Fruit fly (Drosophila melanogaster) whole organism, wandering third instar larva: ENCODE results near the gene CG13738.
A peak's percentile ranks its signal among the peaks of the same experiment; 100 is the strongest.

Experiments used
- Mio ChIP-seq: sonication (Bioruptor generic); optimal IDR thresholded peaks from 2 replicates; lab custom pipeline; 2016; ENCODE audit warnings: missing biosample characterization, missing genetic modification characterization
- br ChIP-seq: fragments of 200-800 bp; sonication (Bioruptor generic); optimal IDR thresholded peaks from 2 replicates; lab custom pipeline; 2016; ENCODE audit warnings: missing biosample characterization, missing genetic modification characterization
- lola ChIP-seq: fragments of >200 bp; optimal IDR thresholded peaks from 2 replicates; lab custom pipeline; 2017; ENCODE audit warnings: missing biosample characterization, missing genetic modification characterization
- pan ChIP-seq: fragments of >200 bp; optimal IDR thresholded peaks from 2 replicates; lab custom pipeline; 2017
- psq ChIP-seq: fragments of 200-800 bp; sonication (Bioruptor generic); optimal IDR thresholded peaks from 3 replicates; lab custom pipeline; 2017; ENCODE audit warnings: missing biosample characterization, mild to moderate bottlenecking, missing genetic modification characterization, moderate library complexity
- sv ChIP-seq: fragments of 200-800 bp; sonication (Bioruptor generic); optimal IDR thresholded peaks from 3 replicates; lab custom pipeline; 2016; ENCODE audit warnings: missing biosample characterization, missing genetic modification characterization

dm6 chr3L:13924646-13925045 is 48.6 kb downstream of the CG13738 start:
- TF ChIP-seq psq (no peak), Mio (GFP tag; lab: Kevin White, UChicago) (no peak), pan (lab: Kevin White, UChicago) (no peak), lola (GFP tag; lab: Kevin White, UChicago) (no peak), br (GFP tag; lab: Kevin White, UChicago) (peak; percentile 10), sv (GFP tag; lab: Kevin White, UChicago) (no peak)
